Worm (Caenorhabditis elegans): ENCODE data around the gene C08F8.6.

C08F8.6 gene

DNA sequence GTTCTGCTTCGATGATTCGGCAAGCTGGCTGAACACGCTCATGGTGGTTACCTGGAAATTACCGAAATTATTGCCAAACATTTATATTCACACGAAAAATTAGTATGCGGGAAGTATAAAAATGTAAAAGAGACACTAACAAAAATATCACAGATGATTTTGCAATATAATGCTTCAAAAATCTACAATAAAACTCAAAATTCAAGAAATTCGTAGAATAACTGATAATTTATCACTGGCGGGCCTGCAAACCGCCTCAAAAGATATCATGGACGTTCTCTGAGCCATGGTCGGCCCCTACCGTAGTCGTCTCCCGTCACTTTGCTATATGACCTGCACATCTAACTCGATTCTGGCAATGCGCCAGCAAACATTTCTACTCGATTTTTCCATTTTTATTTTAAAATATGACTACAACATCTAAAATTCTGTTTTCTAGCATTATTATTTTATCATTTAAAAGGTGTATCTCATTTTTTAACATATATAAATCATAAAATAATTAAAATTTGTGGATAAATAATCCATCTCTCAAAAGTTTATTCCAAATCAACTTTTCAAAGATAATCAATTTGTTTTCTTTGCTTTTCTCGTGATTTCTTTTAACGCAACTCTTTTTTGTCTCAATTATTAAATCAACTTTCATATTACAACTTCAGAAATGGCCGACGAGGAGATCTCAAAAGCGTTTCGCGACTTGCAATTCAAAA lies 15.1 kb downstream of the C08F8.6 start, which contains the start of the genes F01G4.6 and pfd-1 (continued):
- TF ChIP-seq K12H6.12 (tag; optimal IDR thresholded peaks at IDR 0.05) (peak; percentile 68), chd-7 (tag; optimal IDR thresholded peaks at IDR 0.05) (peak; percentile 11), ztf-3 (GFP tag; optimal IDR thresholded peaks at IDR 0.05) (no peak), ztf-6 (GFP tag; IDR thresholded peaks at IDR 0.05) (no peak), snpc-1.1 (tag; optimal IDR thresholded peaks at IDR 0.05; ENCODE audit: insufficient read depth) (no peak), lir-1 (GFP tag; conservative IDR thresholded peaks at IDR 0.05) (peak; percentile 54), pbrm-1 (GFP tag; IDR thresholded peaks at IDR 0.05) (peak; percentile 79), madf-6 (GFP tag; IDR thresholded peaks at IDR 0.05) (peak; percentile 85), F33H1.4 (GFP tag; IDR thresholded peaks at IDR 0.05) (peak; percentile 94), snpc-4 (GFP tag; optimal IDR thresholded peaks at IDR 0.05) (peak; percentile 18), snpc-4 (tag; optimal IDR thresholded peaks at IDR 0.05) (peak; percentile 39 to 68 (median 58)), snpc-1.3 (tag; optimal IDR thresholded peaks at IDR 0.05; ENCODE audit: insufficient read depth) (peak; percentile 22), ZK185.1 (tag; optimal IDR thresholded peaks at IDR 0.05; ENCODE audit: poor library complexity, severe bottlenecking) (peak; percentile 85), zfh-2 (GFP tag; conservative IDR thresholded peaks at IDR 0.05) (0 out of 2 replicates have a peak, but pooled peaks have one; percentile 13), ztf-26 (tag; optimal IDR thresholded peaks at IDR 0.05) (peak; percentile 65), hsf-1 (GFP tag; IDR thresholded peaks at IDR 0.05) (peak; percentile 86), repo-1 (tag; optimal IDR thresholded peaks at IDR 0.05) (peak; percentile 37)

ce11 chrIV:11148788-11149366 lies 15.9 kb downstream of the C08F8.6 start:
- TF ChIP-seq lin-35 (GFP tag; optimal IDR thresholded peaks at IDR 0.05), result no peak
- no peak for TF ChIP-seq lag-1 (GFP tag; IDR thresholded peaks at IDR 0.05)
- no peak for TF ChIP-seq aptf-2 (GFP tag; conservative IDR thresholded peaks at IDR 0.05)
- no peak for TF ChIP-seq snpc-3.4 (tag; optimal IDR thresholded peaks at IDR 0.05)
- TF ChIP-seq tbp1 (GFP tag; optimal IDR thresholded peaks at IDR 0.05), result peak; percentile 11
- TF ChIP-seq Y79H2A.3 (GFP tag; conservative IDR thresholded peaks at IDR 0.05), result no peak
- TF ChIP-seq fkh-3 (tag; optimal IDR thresholded peaks at IDR 0.05), result no peak
- TF ChIP-seq cebp-1 (GFP tag; IDR thresholded peaks at IDR 0.05), result no peak
- peak; percentile 15 for TF ChIP-seq cebp-1 (tag; optimal IDR thresholded peaks at IDR 0.05)
- 0 out of 2 replicates have a peak, but pooled peaks have one; percentile 22 for TF ChIP-seq madf-6 (GFP tag; IDR thresholded peaks at IDR 0.05)
- TF ChIP-seq ceh-27 (GFP tag; optimal IDR thresholded peaks at IDR 0.05), result no peak
- no peak for TF ChIP-seq snpc-4 (GFP tag; optimal IDR thresholded peaks at IDR 0.05)
- TF ChIP-seq snpc-4 (tag; optimal IDR thresholded peaks at IDR 0.05), result no peak
- TF ChIP-seq ztf-3 (GFP tag; optimal IDR thresholded peaks at IDR 0.05), result peak; percentile 18
- TF ChIP-seq nfyb-1 (GFP tag; IDR thresholded peaks at IDR 0.05), result peak; percentile 74; the same call in 1 of the 2 replicates
- peak in 1 of 2 experiments; percentile 46 for TF ChIP-seq let-607 (tag; optimal IDR thresholded peaks at IDR 0.05)
- TF ChIP-seq F22D6.2 (tag; optimal IDR thresholded peaks at IDR 0.05), result no peak
- 0 out of 2 replicates have a peak, but pooled peaks have one; percentile 46 for TF ChIP-seq pbrm-1 (GFP tag; IDR thresholded peaks at IDR 0.05)
- peak; percentile 47 for TF ChIP-seq attf-5 (GFP tag; optimal IDR thresholded peaks at IDR 0.05)
- TF ChIP-seq lin-40 (tag; optimal IDR thresholded peaks at IDR 0.05), result no peak
- peak; percentile 35; the same call in 1 of the 2 replicates for TF ChIP-seq hmg-1.2 (GFP tag; IDR thresholded peaks at IDR 0.05)
- TF ChIP-seq mes-4 (tag; optimal IDR thresholded peaks at IDR 0.05), result no peak
- 0 out of 2 replicates have a peak, but pooled peaks have one; percentile 8 for TF ChIP-seq Y95B8A.8 (GFP tag; IDR thresholded peaks at IDR 0.05)
- TF ChIP-seq bed-2 (GFP tag; IDR thresholded peaks at IDR 0.05), result no peak
- TF ChIP-seq C06A6.2 (GFP tag; conservative IDR thresholded peaks at IDR 0.05), result no peak
- TF ChIP-seq ztf-26 (tag; optimal IDR thresholded peaks at IDR 0.05), result no peak
- peak; percentile 30 for TF ChIP-seq die-1 (tag; optimal IDR thresholded peaks at IDR 0.05)
- TF ChIP-seq chd-7 (tag; optimal IDR thresholded peaks at IDR 0.05), result peak; percentile 58
- peak; percentile 31; the same call in 1 of the 2 replicates for TF ChIP-seq dox-1 (GFP tag; IDR thresholded peaks at IDR 0.05)
- no peak for TF ChIP-seq ztf-28 (GFP tag; IDR thresholded peaks at IDR 0.05)
- no peak for TF ChIP-seq madf-10 (tag; optimal IDR thresholded peaks at IDR 0.05)
- no peak for TF ChIP-seq madf-8 (GFP tag; conservative IDR thresholded peaks at IDR 0.05)

Measured in whole organism, young adult.